Worm (Caenorhabditis elegans): Measurements from ENCODE around the gene clec-144.

- no peak for TF ChIP-seq fkh-10 (GFP tag; optimal IDR thresholded peaks at IDR 0.05)
- TF ChIP-seq pqm-1 (tag; optimal IDR thresholded peaks at IDR 0.05) = no peak
- TF ChIP-seq elt-2 (tag; optimal IDR thresholded peaks at IDR 0.05) = no peak
- TF ChIP-seq snpc-4 (tag; optimal IDR thresholded peaks at IDR 0.05) = no peak
- TF ChIP-seq unc-62 (GFP tag; optimal IDR thresholded peaks at IDR 0.05) = no peak
- TF ChIP-seq mdl-1 (tag; optimal IDR thresholded peaks at IDR 0.05) = no peak
- no peak for TF ChIP-seq ztf-4 (tag; optimal IDR thresholded peaks at IDR 0.05)
- TF ChIP-seq elt-1 (tag; optimal IDR thresholded peaks at IDR 0.05) = no peak
- no peak for TF ChIP-seq nhr-11 (tag; optimal IDR thresholded peaks at IDR 0.05)
- TF ChIP-seq R02D3.7 (tag; optimal IDR thresholded peaks at IDR 0.05) = no peak
Measured at ce11 chrII:11802451-11802850, 29.9 kb downstream of the clec-144 start, which contains the start of gene F43G6.17.
